Fruit fly (Drosophila melanogaster): ENCODE measurements around the gene ImpL2.

Gene ImpL2

dm6 chr3L:4242428-4242827 lies 6.5 kb upstream of the ImpL2 start, which contains the start of gene pav (continued):
- TF ChIP-seq CG15514 (GFP tag; optimal IDR thresholded peaks at IDR 0.05), result peak; percentile 58
- no peak for TF ChIP-seq CG4328 (GFP tag; optimal IDR thresholded peaks at IDR 0.05)
- TF ChIP-seq CG4730 (GFP tag; IDR thresholded peaks at IDR 0.05), result peak; percentile 44; the same call in 1 of the 2 replicates
- TF ChIP-seq eve (GFP tag; optimal IDR thresholded peaks at IDR 0.05), result no peak
- peak; percentile 77 for TF ChIP-seq pzg (GFP tag; optimal IDR thresholded peaks at IDR 0.05)
- TF ChIP-seq Hsf (GFP tag; optimal IDR thresholded peaks at IDR 0.05), result no peak
- peak; percentile 26; the same call in 1 of the 2 replicates for TF ChIP-seq Atf6 (GFP tag; IDR thresholded peaks at IDR 0.05)
- no peak for TF ChIP-seq NfI (GFP tag; optimal IDR thresholded peaks at IDR 0.05)
- TF ChIP-seq CG18476 (GFP tag; optimal IDR thresholded peaks at IDR 0.05), result peak; percentile 16
- no peak for TF ChIP-seq ttk (GFP tag; IDR thresholded peaks at IDR 0.05)
- TF ChIP-seq vvl (GFP tag; IDR thresholded peaks at IDR 0.05), result peak; percentile 70
- TF ChIP-seq chinmo (GFP tag; IDR thresholded peaks at IDR 0.05; ENCODE audit: partially characterized antibody), result no peak
- TF ChIP-seq row (GFP tag; IDR thresholded peaks at IDR 0.05), result peak; percentile 82
- peak; percentile 18 for TF ChIP-seq Hr3 (GFP tag; optimal IDR thresholded peaks at IDR 0.05)
- TF ChIP-seq fd96Cb (tag; optimal IDR thresholded peaks at IDR 0.05), result peak; percentile 44
- TF ChIP-seq Xbp1 (GFP tag; optimal IDR thresholded peaks at IDR 0.05), result peak; percentile 40
- no peak for TF ChIP-seq gsb-n (tag; optimal IDR thresholded peaks at IDR 0.05)
- TF ChIP-seq dm (GFP tag; optimal IDR thresholded peaks at IDR 0.05), result peak; percentile 51
- TF ChIP-seq CG9727 (GFP tag; optimal IDR thresholded peaks at IDR 0.05), result peak; percentile 10
- TF ChIP-seq CG2199 (GFP tag; IDR thresholded peaks at IDR 0.05), result no peak
- TF ChIP-seq Eip74EF (GFP tag; optimal IDR thresholded peaks at IDR 0.05), result no peak
- TF ChIP-seq CG10267 (tag; optimal IDR thresholded peaks at IDR 0.05), result peak; percentile 61
- peak; percentile 30 for TF ChIP-seq CG10366 (GFP tag; IDR thresholded peaks at IDR 0.05)
- TF ChIP-seq sob (GFP tag; IDR thresholded peaks at IDR 0.05), result peak; percentile 49
- no peak for TF ChIP-seq PHDP (tag; optimal IDR thresholded peaks at IDR 0.05)
- peak; percentile 66 for TF ChIP-seq YL-1 (GFP tag; optimal IDR thresholded peaks at IDR 0.05)
- TF ChIP-seq mam (GFP tag; optimal IDR thresholded peaks at IDR 0.05), result no peak
- TF ChIP-seq CG10209 (GFP tag; optimal IDR thresholded peaks at IDR 0.05), result no peak
- TF ChIP-seq so (GFP tag; IDR thresholded peaks at IDR 0.05), result peak; percentile 47; the same call in 1 of the 3 replicates
- peak; percentile 37; the same call in 1 of the 2 replicates for TF ChIP-seq E2f1 (GFP tag; IDR thresholded peaks at IDR 0.05)
- TF ChIP-seq CG3847 (GFP tag; IDR thresholded peaks at IDR 0.05), result peak; percentile 63; the same call in 1 of the 2 replicates
- peak; percentile 70; the same call in 2 of the 3 replicates for TF ChIP-seq dysf (GFP tag; IDR thresholded peaks at IDR 0.05)
- no peak for TF ChIP-seq vnd (GFP tag; IDR thresholded peaks at IDR 0.05; ENCODE audit: partially characterized antibody)
- peak; percentile 14 for TF ChIP-seq Chrac-16 (GFP tag; optimal IDR thresholded peaks at IDR 0.05)
- TF ChIP-seq CG9215 (GFP tag; IDR thresholded peaks at IDR 0.05), result no peak
- TF ChIP-seq ewg (GFP tag; optimal IDR thresholded peaks at IDR 0.05), result no peak
- no peak for TF ChIP-seq CG18619 (GFP tag; optimal IDR thresholded peaks at IDR 0.05)

dm6 chr3L:4239442-4240322 lies 3.7 kb upstream of the ImpL2 start, which contains the start of gene Sqor:
Gene Sqor (plus strand): TSS chr3L:4240173.
- 0 out of 2 replicates have a peak, but pooled peaks have one; percentile 35 for TF ChIP-seq Taf1 (GFP tag; IDR thresholded peaks at IDR 0.05)
- TF ChIP-seq Opbp (GFP tag; IDR thresholded peaks at IDR 0.05; ENCODE audit: partially characterized antibody), result no peak
- peak; percentile 83 for TF ChIP-seq oc (tag; optimal IDR thresholded peaks at IDR 0.05)
- TF ChIP-seq Drgx (GFP tag; IDR thresholded peaks at IDR 0.05), result peak; percentile 92
- TF ChIP-seq NC2α (GFP tag; optimal IDR thresholded peaks at IDR 0.05), result peak; percentile 52
- peak; percentile 74 for TF ChIP-seq gsb (GFP tag; IDR thresholded peaks at IDR 0.05)
- peak; percentile 2 for TF ChIP-seq CG33557 (GFP tag; optimal IDR thresholded peaks at IDR 0.05)
- peak; percentile 85 for TF ChIP-seq org-1 (GFP tag; optimal IDR thresholded peaks at IDR 0.05)
- TF ChIP-seq B-H2 (GFP tag; optimal IDR thresholded peaks at IDR 0.05), result peak; percentile 78
- TF ChIP-seq insv (GFP tag; optimal IDR thresholded peaks at IDR 0.05), result peak in 1 of 2 experiments; percentile 21
- peak; percentile 44 for TF ChIP-seq kah (GFP tag; optimal IDR thresholded peaks at IDR 0.05)
- TF ChIP-seq ATbp (GFP tag; optimal IDR thresholded peaks at IDR 0.05), result peak; percentile 73
- TF ChIP-seq Rfx (GFP tag; IDR thresholded peaks at IDR 0.05), result peak; percentile 85

Data from whole organism, embryonic.